Fruit fly (Drosophila melanogaster): ENCODE measurements around the gene Osi11.

DNA sequence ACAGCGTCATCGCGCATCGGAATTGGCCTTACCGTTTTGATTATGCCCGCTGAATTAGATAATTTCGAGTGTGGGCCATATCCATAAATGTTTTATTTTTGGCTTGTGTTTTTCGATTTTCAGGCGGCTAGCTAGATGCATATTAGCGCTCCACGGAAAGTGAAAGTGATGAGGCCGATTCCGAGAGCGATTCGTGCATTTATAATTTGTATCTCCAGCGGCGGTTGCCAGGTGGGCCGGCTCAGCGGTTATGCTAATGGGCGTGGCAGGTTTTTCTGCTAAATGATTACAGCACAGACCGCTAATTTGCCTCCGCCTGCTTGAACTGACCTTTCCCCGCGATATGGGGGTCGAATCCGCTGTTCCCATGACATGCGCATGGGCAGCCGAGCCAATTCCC is 23.6 kb downstream of the Osi11 start:
- TF ChIP-seq h (optimal IDR thresholded peaks at IDR 0.05) (no peak), psq (optimal IDR thresholded peaks at IDR 0.05) (no peak), insv (optimal IDR thresholded peaks at IDR 0.05) (no peak), Sin3A (optimal IDR thresholded peaks at IDR 0.05) (no peak), Myc (optimal IDR thresholded peaks at IDR 0.05) (no peak)
